Worm (Caenorhabditis elegans): ENCODE measurements around the gene R102.6.

DNA sequence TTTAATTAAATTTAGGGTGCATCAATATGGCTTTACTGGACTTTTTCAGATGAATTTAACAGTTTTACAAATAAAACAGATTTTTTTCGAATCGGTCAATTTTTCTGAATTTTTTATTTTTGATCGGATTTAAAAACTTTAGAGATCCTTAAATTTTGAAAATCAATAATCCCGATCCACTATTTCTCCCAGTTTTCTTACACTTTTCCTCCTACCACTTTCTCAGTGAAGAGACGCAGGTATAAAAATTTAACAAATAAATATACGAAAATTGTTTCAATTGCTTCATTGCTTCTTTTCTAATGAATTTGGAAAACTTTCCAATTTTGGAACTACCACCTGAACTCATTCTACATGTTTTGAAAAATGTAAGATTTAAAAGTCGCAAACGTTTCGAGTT lies 41.9 kb downstream of the R102.6 start, which contains the start of gene K08C7.7:
- TF ChIP-seq mdl-1 (tag; optimal IDR thresholded peaks at IDR 0.05): no peak
- no peak for TF ChIP-seq aha-1 (tag; optimal IDR thresholded peaks at IDR 0.05)
- TF ChIP-seq nhr-76 (tag; optimal IDR thresholded peaks at IDR 0.05): no peak
- TF ChIP-seq mab-9 (GFP tag; IDR thresholded peaks at IDR 0.05): no peak
- no peak for TF ChIP-seq nhr-11 (tag; optimal IDR thresholded peaks at IDR 0.05)
- no peak for TF ChIP-seq ces-1 (GFP tag; optimal IDR thresholded peaks at IDR 0.05)
- TF ChIP-seq elt-3 (tag; optimal IDR thresholded peaks at IDR 0.05): no peak
- TF ChIP-seq unc-130 (tag; optimal IDR thresholded peaks at IDR 0.05): no peak
- no peak for TF ChIP-seq ama-1 (optimal IDR thresholded peaks at IDR 0.05)
- no peak for TF ChIP-seq elt-2 (tag; optimal IDR thresholded peaks at IDR 0.05)
- no peak for TF ChIP-seq lin-13 (GFP tag; optimal IDR thresholded peaks at IDR 0.05)
- TF ChIP-seq pag-3 (tag; optimal IDR thresholded peaks at IDR 0.05; ENCODE audit: borderline replicate concordance, insufficient read depth): no peak
- no peak for TF ChIP-seq nhr-12 (tag; optimal IDR thresholded peaks at IDR 0.05)
- no peak for TF ChIP-seq snu-23 (GFP tag; optimal IDR thresholded peaks at IDR 0.05)

All from whole organism, L1 larva.